Fruit fly (Drosophila melanogaster): ENCODE data around the gene Ge-1.
A peak's percentile ranks its signal among the peaks of the same experiment; 100 is the strongest.

The Ge-1 gene

DNA sequence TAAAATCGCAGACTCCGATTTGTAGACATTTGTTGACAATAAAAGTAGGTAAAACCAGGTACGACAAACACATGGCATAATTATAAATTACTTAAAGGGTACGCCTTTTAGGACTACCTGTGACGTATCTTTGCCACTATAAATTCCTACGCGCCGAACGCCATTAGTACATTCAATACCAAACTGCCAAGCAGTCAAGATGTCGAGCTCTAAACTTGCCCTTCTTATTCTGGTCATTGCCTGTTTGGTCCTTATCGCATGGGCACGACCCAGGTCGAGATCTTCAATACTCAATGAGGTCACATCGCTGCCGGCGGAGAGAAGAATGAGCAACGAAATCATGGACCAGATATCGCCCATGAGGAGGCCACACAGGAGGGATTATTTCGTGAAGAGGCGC lies 29.8 kb downstream of the Ge-1 start, which contains the start of gene CG14915:
CG14915 (plus strand) TSS at position 166 of the 400 bp plus-strand sequence.
- TF ChIP-seq CG16815 (GFP tag; optimal IDR thresholded peaks at IDR 0.05) (no peak), tll (GFP tag; optimal IDR thresholded peaks at IDR 0.05) (peak in 1 of 2 experiments; percentile 51), zen (tag; optimal IDR thresholded peaks at IDR 0.05) (peak; percentile 84)

- TF ChIP-seq CG14965 (GFP tag; optimal IDR thresholded peaks at IDR 0.05; ENCODE audit: borderline replicate concordance) (no peak), Drgx (GFP tag; IDR thresholded peaks at IDR 0.05) (peak; percentile 12; the same call in 1 of the 2 replicates), bsh (GFP tag; optimal IDR thresholded peaks at IDR 0.05) (peak in 1 of 2 experiments; percentile 65)
Observed at dm6 chr2L:11069475-11069874, 31.2 kb downstream of the Ge-1 start.

DNA sequence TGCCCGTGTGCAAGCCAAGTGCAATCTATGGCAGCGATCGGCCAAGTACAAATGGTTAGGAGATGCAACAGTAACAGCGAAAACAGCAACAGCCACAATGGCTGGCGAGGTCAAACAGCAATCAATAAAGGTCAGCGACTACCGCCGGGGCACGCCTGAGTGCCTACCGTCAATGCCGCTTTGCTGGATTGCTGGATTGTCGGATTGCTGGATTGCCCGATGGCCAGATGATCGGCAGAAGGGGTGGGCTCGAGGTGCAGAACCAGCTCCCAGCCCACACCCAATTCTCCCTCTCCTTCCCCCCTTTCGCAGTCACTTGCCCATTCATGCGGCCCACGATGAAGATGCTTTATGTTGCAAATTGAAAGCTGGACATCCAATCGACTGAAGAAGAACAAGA lies 31.8 kb downstream of the Ge-1 start:
- no peak for TF ChIP-seq Sry-δ (GFP tag; optimal IDR thresholded peaks at IDR 0.05)
- TF ChIP-seq CG1647 (GFP tag; optimal IDR thresholded peaks at IDR 0.05), result no peak
- TF ChIP-seq Hr78 (GFP tag; optimal IDR thresholded peaks at IDR 0.05), result peak in 1 of 2 experiments; percentile 66
- no peak for TF ChIP-seq CG32772 (GFP tag; IDR thresholded peaks at IDR 0.05)
- peak; percentile 96 for TF ChIP-seq CG8281 (tag; optimal IDR thresholded peaks at IDR 0.05)

DNA sequence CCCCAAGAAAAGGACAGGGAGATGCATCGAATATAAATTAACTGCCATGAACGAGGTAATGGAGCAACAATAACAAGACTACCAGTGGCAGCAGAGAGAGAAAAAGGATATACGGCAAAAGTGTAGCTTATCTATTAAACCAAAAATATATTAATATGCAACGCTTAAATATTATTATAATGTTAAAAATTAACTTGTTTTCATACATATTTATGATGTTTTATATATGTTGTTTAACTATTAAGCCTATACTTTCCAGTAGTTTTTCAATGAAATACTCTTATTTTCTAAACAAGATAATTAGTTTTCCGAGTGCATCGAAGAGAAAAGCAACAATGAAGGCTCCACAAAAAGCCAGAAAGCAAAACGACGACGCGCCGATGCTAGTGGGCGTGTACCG lies 32.2 kb downstream of the Ge-1 start:
- TF ChIP-seq ERR (GFP tag; optimal IDR thresholded peaks at IDR 0.05) (no peak), CG12769 (tag; optimal IDR thresholded peaks at IDR 0.05) (no peak), NC2α (GFP tag; optimal IDR thresholded peaks at IDR 0.05) (no peak), CG18476 (GFP tag; optimal IDR thresholded peaks at IDR 0.05) (no peak), CrebB (tag; optimal IDR thresholded peaks at IDR 0.05) (no peak), Nf-YB (GFP tag; optimal IDR thresholded peaks at IDR 0.05) (no peak), tin (GFP tag; optimal IDR thresholded peaks at IDR 0.05) (no peak), D19B (GFP tag; optimal IDR thresholded peaks at IDR 0.05) (no peak), CG1603 (tag; optimal IDR thresholded peaks at IDR 0.05) (no peak), Trl (optimal IDR thresholded peaks at IDR 0.05) (no peak), Trl (GFP tag; optimal IDR thresholded peaks at IDR 0.05) (no peak), odd (GFP tag; optimal IDR thresholded peaks at IDR 0.05) (no peak), Dbx (GFP tag; IDR thresholded peaks at IDR 0.05) (no peak)

DNA sequence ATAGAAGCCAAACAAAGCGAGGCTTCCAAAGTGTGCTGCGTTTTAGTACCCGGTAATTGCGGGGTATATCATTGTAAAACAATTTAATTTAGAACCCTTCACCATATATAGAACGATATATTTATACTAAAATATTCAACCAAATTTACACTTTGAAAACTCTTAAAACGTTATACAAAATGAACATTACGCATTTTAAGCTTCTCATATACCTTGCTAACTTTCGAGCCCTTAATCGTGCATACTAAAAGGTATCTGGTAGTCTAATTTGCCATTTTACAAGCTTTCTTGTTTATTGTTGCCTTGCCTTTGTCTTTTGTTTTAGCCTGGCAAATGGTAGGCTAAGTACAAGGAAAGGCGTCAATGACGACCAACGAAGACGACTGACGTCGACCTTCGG lies 32.7 kb downstream of the Ge-1 start:
- TF ChIP-seq slp2 (GFP tag; optimal IDR thresholded peaks at IDR 0.05) (no peak), emc (GFP tag; optimal IDR thresholded peaks at IDR 0.05) (no peak), dmrt11E (tag; optimal IDR thresholded peaks at IDR 0.05) (peak; percentile 12), row (GFP tag; IDR thresholded peaks at IDR 0.05) (peak; percentile 48; the same call in 2 of the 3 replicates), CG15073 (GFP tag; optimal IDR thresholded peaks at IDR 0.05) (no peak), odd (GFP tag; optimal IDR thresholded peaks at IDR 0.05) (no peak), CG9609 (GFP tag; optimal IDR thresholded peaks at IDR 0.05) (no peak), gem (tag; optimal IDR thresholded peaks at IDR 0.05) (peak; percentile 16), HLH3B (GFP tag; IDR thresholded peaks at IDR 0.05) (no peak)

DNA sequence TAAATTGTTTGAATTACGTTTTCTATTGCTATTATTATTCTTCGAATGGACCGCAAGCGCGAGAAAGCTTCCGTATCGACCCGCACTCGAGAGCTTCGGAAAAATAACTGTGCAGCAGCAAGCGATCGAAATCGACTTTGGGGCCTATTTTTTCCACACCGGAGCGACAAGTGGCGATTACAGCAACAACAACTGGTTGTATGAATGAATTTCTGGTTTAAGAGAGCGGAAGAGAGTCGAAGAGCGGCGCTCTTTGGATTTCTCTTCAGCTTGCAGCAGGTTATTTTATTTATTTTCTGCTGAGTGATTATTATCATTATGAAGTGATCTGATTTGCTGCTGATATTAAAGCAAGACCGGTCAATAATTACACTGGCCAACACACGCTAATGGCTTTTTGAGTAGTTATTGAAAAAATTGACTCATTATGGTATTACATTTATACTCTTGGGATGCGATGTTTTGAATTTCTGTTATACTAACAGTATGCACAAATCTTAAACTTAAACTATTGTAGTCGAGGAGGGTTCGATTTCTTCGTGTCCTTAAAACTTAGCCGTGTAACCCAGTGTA lies 33.7 kb downstream of the Ge-1 start, which contains the start of gene Samuel:
Samuel (minus strand) TSS at position 112 of the 573 bp plus-strand sequence.
- TF ChIP-seq CG9876 (GFP tag; optimal IDR thresholded peaks at IDR 0.05) (no peak), pb (GFP tag; optimal IDR thresholded peaks at IDR 0.05) (no peak), PHDP (tag; optimal IDR thresholded peaks at IDR 0.05) (peak; percentile 28), CG2678 (tag; optimal IDR thresholded peaks at IDR 0.05) (no peak), scrt (GFP tag; optimal IDR thresholded peaks at IDR 0.05) (no peak), Usf (GFP tag; optimal IDR thresholded peaks at IDR 0.05) (no peak), tio (GFP tag; optimal IDR thresholded peaks at IDR 0.05) (no peak), CG11504 (tag; optimal IDR thresholded peaks at IDR 0.05) (peak; percentile 28), Elba2 (GFP tag; optimal IDR thresholded peaks at IDR 0.05) (no peak), lbe (GFP tag; optimal IDR thresholded peaks at IDR 0.05) (peak; percentile 65), Atf6 (GFP tag; IDR thresholded peaks at IDR 0.05) (no peak), CG8478 (optimal IDR thresholded peaks at IDR 0.05) (no peak)

All from whole organism, embryonic.